Worm (Caenorhabditis elegans) whole organism, L4/young adult: ENCODE measurements around the gene M70.5.

Source experiments
- dao-5 ChIP-seq: sonication (generic microtip); optimal IDR thresholded peaks from 2 replicates; lab custom pipeline; 2016; ENCODE audit warnings: missing genotype, missing genetic modification characterization, moderate library complexity, missing compliant biosample characterization
- him-1 ChIP-seq: sonication (generic microtip); optimal IDR thresholded peaks from 2 replicates; lab custom pipeline; 2016; ENCODE audit warnings: missing genotype, missing genetic modification reagents, missing genetic modification characterization, missing compliant biosample characterization

DNA sequence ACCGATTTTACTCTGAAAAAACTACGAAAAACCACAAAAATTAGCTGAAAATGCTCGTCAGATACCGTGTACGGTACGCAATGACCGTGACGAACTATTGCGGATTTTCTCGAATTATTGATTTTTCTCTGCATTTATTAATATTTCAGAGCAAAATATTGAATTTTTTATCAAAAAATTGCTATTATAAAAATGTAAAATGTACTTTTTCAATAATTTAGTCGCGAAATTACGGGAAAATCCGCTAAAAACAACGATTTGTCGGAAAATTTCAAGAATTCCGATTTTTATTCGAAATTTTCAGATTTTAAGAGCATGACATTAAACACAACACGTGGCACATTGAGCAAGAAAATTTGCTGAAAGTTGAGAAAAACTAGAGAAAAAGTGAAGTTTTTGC lies 40.9 kb upstream of the M70.5 start, which contains the start of gene Y38F2AL.12:
- TF ChIP-seq him-1 (tag; lab: Kevin White, UChicago) (no peak), dao-5 (no peak)
